Fruit fly (Drosophila melanogaster): ENCODE results near the gene Jhbp15.

Jhbp15 gene

DNA sequence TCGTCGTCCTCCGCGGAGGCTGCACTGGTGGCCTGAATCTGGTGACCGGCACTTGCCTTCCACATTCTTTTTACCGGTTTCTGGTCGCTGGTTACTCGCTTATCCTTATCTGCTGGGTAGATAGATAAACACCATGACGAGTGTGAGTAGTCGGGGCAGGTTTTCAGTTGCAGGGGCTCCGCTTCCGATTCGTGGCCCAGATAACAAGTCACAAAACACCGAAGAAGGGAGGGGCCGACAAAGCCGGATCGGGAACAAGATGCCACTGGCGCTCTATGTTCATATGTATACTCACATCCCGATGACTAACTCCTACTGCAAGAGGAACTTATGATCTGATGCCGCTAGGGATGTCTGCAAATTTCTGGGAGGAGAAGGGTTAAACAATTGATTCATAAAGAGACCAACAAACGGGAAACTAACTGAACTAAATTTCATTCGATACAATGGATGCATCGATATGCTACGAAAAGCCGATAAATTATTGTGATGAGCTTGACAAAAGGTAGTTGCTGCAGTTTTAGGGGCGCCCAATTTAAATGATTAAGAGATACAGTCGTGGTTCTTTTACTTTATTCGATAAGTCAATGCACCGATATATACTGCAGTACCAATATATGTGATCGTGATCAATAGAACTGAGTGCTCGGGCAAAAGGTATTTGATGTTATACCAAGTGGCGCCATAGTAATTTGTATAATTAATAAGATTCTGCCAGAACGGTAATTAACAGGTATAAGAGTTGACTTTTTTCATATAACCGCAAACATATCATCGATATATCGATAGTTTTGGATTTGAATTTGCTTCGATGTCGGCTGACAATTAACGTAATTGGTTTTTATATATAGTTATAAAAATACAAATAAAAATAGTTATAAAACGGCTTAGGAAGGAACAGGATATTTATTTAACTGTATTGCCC is 13.5 kb upstream of the Jhbp15 start, which contains the start of gene Cortactin:
Gene Cortactin (minus strand): TSS at position 472 of the 925 bp plus-strand sequence.
- no peak for TF ChIP-seq D19A (tag; optimal IDR thresholded peaks at IDR 0.05)
- peak; percentile 42 for TF ChIP-seq nmo (GFP tag; optimal IDR thresholded peaks at IDR 0.05)
- TF ChIP-seq CG11085 (GFP tag; IDR thresholded peaks at IDR 0.05) = no peak
- peak; percentile 83 for TF ChIP-seq inv (GFP tag; IDR thresholded peaks at IDR 0.05; ENCODE audit: partially characterized antibody)
- peak; percentile 95 for TF ChIP-seq amos (GFP tag; IDR thresholded peaks at IDR 0.05; ENCODE audit: partially characterized antibody)
- TF ChIP-seq CG2129 (GFP tag; IDR thresholded peaks at IDR 0.05; ENCODE audit: partially characterized antibody) = peak; percentile 91
- TF ChIP-seq CG4617 (GFP tag; optimal IDR thresholded peaks at IDR 0.05; ENCODE audit: borderline replicate concordance) = peak; percentile 61
- TF ChIP-seq Neu2 (GFP tag; optimal IDR thresholded peaks at IDR 0.05; ENCODE audit: borderline replicate concordance) = peak; percentile 98
- peak; percentile 75 for TF ChIP-seq Deaf1 (tag; optimal IDR thresholded peaks at IDR 0.05)
- TF ChIP-seq nom (GFP tag; optimal IDR thresholded peaks at IDR 0.05) = peak; percentile 18
- TF ChIP-seq chinmo (GFP tag; IDR thresholded peaks at IDR 0.05; ENCODE audit: partially characterized antibody) = peak; percentile 98
- TF ChIP-seq CG42726 (GFP tag; IDR thresholded peaks at IDR 0.05; ENCODE audit: partially characterized antibody) = peak; percentile 95
- TF ChIP-seq pzg (GFP tag; optimal IDR thresholded peaks at IDR 0.05) = peak; percentile 94
- no peak for TF ChIP-seq CG4360 (GFP tag; IDR thresholded peaks at IDR 0.05)
- TF ChIP-seq CG3995 (GFP tag; optimal IDR thresholded peaks at IDR 0.05) = peak; percentile 90
- peak; percentile 96 for TF ChIP-seq Dll (GFP tag; IDR thresholded peaks at IDR 0.05; ENCODE audit: partially characterized antibody)
- peak; percentile 84 for TF ChIP-seq nerfin-2 (GFP tag; IDR thresholded peaks at IDR 0.05; ENCODE audit: partially characterized antibody)
- peak; percentile 57 for TF ChIP-seq trem (tag; optimal IDR thresholded peaks at IDR 0.05)
- peak; percentile 87 for TF ChIP-seq Kr (GFP tag; optimal IDR thresholded peaks at IDR 0.05)
- TF ChIP-seq zen (tag; optimal IDR thresholded peaks at IDR 0.05) = peak; percentile 23
- TF ChIP-seq sens (GFP tag) = peak; percentile 68
- TF ChIP-seq Lhr (GFP tag; optimal IDR thresholded peaks at IDR 0.05) = peak; percentile 9
- peak; percentile 57 for TF ChIP-seq HmgZ (tag; optimal IDR thresholded peaks at IDR 0.05)
- 0 out of 2 replicates have a peak, but pooled peaks have one; percentile 11 for TF ChIP-seq GATAe (GFP tag; conservative IDR thresholded peaks at IDR 0.05)
- TF ChIP-seq CG6765 (GFP tag; optimal IDR thresholded peaks at IDR 0.05) = no peak
- TF ChIP-seq vvl (GFP tag; IDR thresholded peaks at IDR 0.05) = peak; percentile 65; the same call in 1 of the 2 replicates
- no peak for TF ChIP-seq pfk (GFP tag; optimal IDR thresholded peaks at IDR 0.05)
- TF ChIP-seq ato (GFP tag; IDR thresholded peaks at IDR 0.05; ENCODE audit: partially characterized antibody) = peak; percentile 90
- TF ChIP-seq sug (tag; optimal IDR thresholded peaks at IDR 0.05) = peak; percentile 32
- no peak for TF ChIP-seq Ssrp (tag; optimal IDR thresholded peaks at IDR 0.05)
- TF ChIP-seq Med (GFP tag) = peak; percentile 28
- peak; percentile 81 for TF ChIP-seq hbn (GFP tag; IDR thresholded peaks at IDR 0.05; ENCODE audit: partially characterized antibody)
- peak; percentile 87 for TF ChIP-seq Scr (GFP tag; IDR thresholded peaks at IDR 0.05; ENCODE audit: partially characterized antibody)
- peak; percentile 97 for TF ChIP-seq CG15073 (GFP tag; optimal IDR thresholded peaks at IDR 0.05)
- TF ChIP-seq wor (GFP tag; IDR thresholded peaks at IDR 0.05) = no peak
- peak; percentile 63 for TF ChIP-seq gfzf (GFP tag; optimal IDR thresholded peaks at IDR 0.05)
- TF ChIP-seq CG14710 (tag; optimal IDR thresholded peaks at IDR 0.05) = peak; percentile 11
- TF ChIP-seq CG30403 (GFP tag; optimal IDR thresholded peaks at IDR 0.05) = no peak
- TF ChIP-seq HmgD (GFP tag; optimal IDR thresholded peaks at IDR 0.05) = peak; percentile 52
- TF ChIP-seq MBD-R2 (GFP tag; IDR thresholded peaks at IDR 0.05) = peak; percentile 76
- TF ChIP-seq CG14860 (GFP tag; IDR thresholded peaks at IDR 0.05; ENCODE audit: partially characterized antibody) = peak; percentile 86
- TF ChIP-seq Dbx (GFP tag; IDR thresholded peaks at IDR 0.05) = 0 out of 3 replicates have a peak, but pooled peaks have one; percentile 48
- TF ChIP-seq CG30020 (tag; optimal IDR thresholded peaks at IDR 0.05) = peak; percentile 13
- no peak for TF ChIP-seq schlank (tag; optimal IDR thresholded peaks at IDR 0.05)
- peak in 1 of 2 experiments; percentile 37 for TF ChIP-seq tll (GFP tag; optimal IDR thresholded peaks at IDR 0.05)
- peak; percentile 46 for TF ChIP-seq CG2712 (tag; optimal IDR thresholded peaks at IDR 0.05)

All from whole organism, embryonic.